Worm (Caenorhabditis elegans) whole organism, L3 larva: Measurements from ENCODE around the gene str-246.

Source experiments
- ceh-9 ChIP-seq: sonication (generic microtip); optimal IDR thresholded peaks from 2 replicates; lab custom pipeline; 2018; ENCODE audit warnings: missing biosample characterization, missing genetic modification characterization
- eor-1 ChIP-seq, 2 experiments: fragments of 150-350 bp; optimal IDR thresholded peaks; 2 replicates each; lab custom pipeline; 2014 to 2018; ENCODE audit warnings: missing biosample characterization in 2 of 2, missing genetic modification characterization in 2 of 2
- nhr-28 ChIP-seq: fragments of 150-350 bp; optimal IDR thresholded peaks from 2 replicates; lab custom pipeline; 2014; ENCODE audit warnings: missing biosample characterization, missing genetic modification characterization
- sea-2 ChIP-seq: fragments of 150-350 bp; sonication (generic microtip); optimal IDR thresholded peaks from 4 replicates; lab custom pipeline; 2014; ENCODE audit warnings: missing biosample characterization, missing genetic modification reagents, missing genetic modification characterization

DNA sequence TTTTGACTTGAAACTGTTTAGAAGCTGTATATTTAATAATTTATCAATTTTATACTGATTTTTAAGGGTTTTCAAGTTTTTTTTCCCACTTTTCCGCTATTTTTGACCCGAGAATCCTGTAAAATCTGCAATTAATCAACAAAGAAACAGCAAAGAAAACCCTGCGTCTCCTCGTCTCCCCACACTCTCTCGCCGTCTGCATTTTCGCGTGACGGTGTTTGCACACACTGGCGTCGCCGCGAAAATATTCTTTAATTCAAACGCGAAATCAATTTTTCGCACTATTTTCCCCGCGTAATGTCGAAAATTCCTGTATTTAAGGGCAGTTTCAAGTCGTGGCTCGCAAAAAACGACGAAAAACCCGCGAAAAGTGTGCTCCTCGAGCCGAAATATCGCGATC, 14.2 kb upstream of the str-246 start, which contains the start of gene rsa-2:
- TF ChIP-seq nhr-28 (tag; lab: Kevin White, UChicago) = no peak
- no peak for TF ChIP-seq ceh-9
- no peak for TF ChIP-seq sea-2 (GFP tag; lab: Kevin White, UChicago)
- no peak for TF ChIP-seq eor-1 (tag; optimal IDR thresholded peaks at IDR 0.05; lab: Kevin White, UChicago)
